Worm (Caenorhabditis elegans): ENCODE data around the gene nlp-58.

- no peak for TF ChIP-seq ztf-11 (tag; optimal IDR thresholded peaks at IDR 0.05)
- TF ChIP-seq blmp-1 (tag; optimal IDR thresholded peaks at IDR 0.05), result no peak
- TF ChIP-seq nhr-12 (tag; optimal IDR thresholded peaks at IDR 0.05), result no peak
- no peak for TF ChIP-seq nhr-2 (tag; optimal IDR thresholded peaks at IDR 0.05)
- TF ChIP-seq snpc-4 (tag; optimal IDR thresholded peaks at IDR 0.05), result no peak
Observed at ce11 chrV:9926240-9926639, 22.5 kb downstream of the nlp-58 start, which contains the start of gene C50H2.13.

Data from whole organism, mixed stage, embryonic.